Worm (Caenorhabditis elegans): ENCODE results near the gene chc-1.

DNA sequence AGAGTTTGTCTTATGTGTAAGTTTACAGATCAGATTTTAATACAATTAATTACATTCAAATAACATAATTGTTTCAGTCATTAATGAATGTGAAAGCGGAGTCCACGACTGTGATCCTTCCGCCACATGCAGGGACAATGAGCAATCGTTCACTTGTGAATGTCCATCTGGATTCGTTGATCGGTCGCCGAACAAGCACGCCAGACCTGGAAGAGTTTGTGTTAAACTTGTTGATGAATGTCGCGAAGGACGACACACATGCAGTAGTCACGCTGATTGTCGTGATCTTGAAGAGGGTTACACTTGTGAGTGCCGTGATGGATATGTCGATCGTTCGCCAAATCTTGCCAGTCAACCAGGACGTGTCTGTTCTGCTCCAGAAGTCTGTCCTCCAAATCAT, 25.1 kb upstream of the chc-1 start:
- TF ChIP-seq aly-2 (tag; optimal IDR thresholded peaks at IDR 0.05): no peak
- no peak for TF ChIP-seq daf-12 (tag; optimal IDR thresholded peaks at IDR 0.05)
- no peak for TF ChIP-seq nhr-25 (tag; optimal IDR thresholded peaks at IDR 0.05)

Data from whole organism, L3 larva.